Worm (Caenorhabditis elegans) whole organism, young adult: ENCODE results near the gene ech-8.

Source experiments
- B0019.2 ChIP-seq: fragments of 200-800 bp; sonication (Bioruptor generic); conservative IDR thresholded peaks from 2 replicates; pipeline ENCODE4 v1.3.6; 2022; ENCODE audit warnings: missing genetic modification reagents, missing genetic modification characterization, missing compliant biosample characterization
- D2030.7 ChIP-seq: fragments of 200-800 bp; sonication (Bioruptor generic); IDR thresholded peaks from 2 replicates; pipeline ENCODE4 v1.3.6; 2022; ENCODE audit warnings: missing genetic modification reagents, missing genetic modification characterization, missing compliant biosample characterization
- F23B12.7 ChIP-seq: sonication (generic microtip); optimal IDR thresholded peaks from 2 replicates; lab custom pipeline; 2017; ENCODE audit warnings: missing genetic modification characterization, mild to moderate bottlenecking, missing compliant biosample characterization, antibody characterized with exemption, moderate library complexity; ENCODE audit not compliant: insufficient read depth
- F57A8.1 ChIP-seq: fragments of 200-800 bp; sonication (Bioruptor generic); optimal IDR thresholded peaks from 2 replicates; lab custom pipeline; 2018; ENCODE audit warnings: mild to moderate bottlenecking, missing genetic modification characterization, moderate library complexity, missing compliant biosample characterization
- F57C9.4 ChIP-seq: sonication (generic microtip); optimal IDR thresholded peaks from 2 replicates; lab custom pipeline; 2017; ENCODE audit warnings: mild to moderate bottlenecking, missing genetic modification characterization, missing compliant biosample characterization
- K12H6.12 ChIP-seq: fragments of 200-800 bp; sonication (Bioruptor generic); optimal IDR thresholded peaks from 2 replicates; lab custom pipeline; 2018; ENCODE audit warnings: mild to moderate bottlenecking, missing genetic modification characterization, missing compliant biosample characterization
- Y56A3A.18 ChIP-seq: fragments of 200-800 bp; sonication (Bioruptor generic); IDR thresholded peaks from 2 replicates; pipeline ENCODE4 v1.3.6; 2022; ENCODE audit warnings: missing genetic modification reagents, missing genetic modification characterization, missing compliant biosample characterization
- ZK185.1 ChIP-seq: sonication (generic microtip); optimal IDR thresholded peaks from 2 replicates; lab custom pipeline; 2016; ENCODE audit warnings: mild to moderate bottlenecking, missing genetic modification characterization, missing compliant biosample characterization; ENCODE audit not compliant: poor library complexity, severe bottlenecking
- attf-3 ChIP-seq: fragments of 200-800 bp; sonication (Bioruptor generic); conservative IDR thresholded peaks from 2 replicates; pipeline ENCODE4 v1.3.6; 2022; ENCODE audit warnings: missing genetic modification reagents, missing genetic modification characterization, missing compliant biosample characterization
- attf-5 ChIP-seq: fragments of 200-800 bp; sonication (Bioruptor generic); optimal IDR thresholded peaks from 2 replicates; lab custom pipeline; 2018; ENCODE audit warnings: mild to moderate bottlenecking, missing genetic modification characterization, missing compliant biosample characterization
- attf-6 ChIP-seq: fragments of 200-800 bp; sonication (Bioruptor generic); IDR thresholded peaks from 2 replicates; pipeline ENCODE4 v1.3.6; 2022; ENCODE audit warnings: missing genetic modification reagents, missing genetic modification characterization, missing compliant biosample characterization
- ceh-27 ChIP-seq: fragments of 200-800 bp; sonication (Bioruptor generic); optimal IDR thresholded peaks from 2 replicates; lab custom pipeline; 2018; ENCODE audit warnings: mild to moderate bottlenecking, missing genetic modification characterization, moderate library complexity, missing compliant biosample characterization
- chd-7 ChIP-seq: sonication (generic microtip); optimal IDR thresholded peaks from 2 replicates; lab custom pipeline; 2016; ENCODE audit warnings: mild to moderate bottlenecking, missing genetic modification characterization, moderate library complexity, missing compliant biosample characterization
- efl-1 ChIP-seq: fragments of 150-350 bp; optimal IDR thresholded peaks from 2 replicates; lab custom pipeline; 2014; ENCODE audit warnings: missing biosample characterization, missing genetic modification reagents, missing genetic modification characterization
- egl-18 ChIP-seq: fragments of 200-800 bp; sonication (Bioruptor generic); IDR thresholded peaks from 2 replicates; pipeline ENCODE4 v1.3.6; 2022; ENCODE audit warnings: missing genetic modification reagents, missing genetic modification characterization, missing compliant biosample characterization
- egrh-3 ChIP-seq: fragments of 200-800 bp; sonication (Bioruptor generic); IDR thresholded peaks from 2 replicates; pipeline ENCODE4 v1.3.6; 2022; ENCODE audit warnings: missing genetic modification reagents, missing genetic modification characterization, missing compliant biosample characterization
- hlh-12 ChIP-seq: sonication (generic microtip); optimal IDR thresholded peaks from 2 replicates; lab custom pipeline; 2016; ENCODE audit warnings: missing genetic modification characterization, missing compliant biosample characterization
- hmg-1.2 ChIP-seq: fragments of 200-800 bp; sonication (Bioruptor generic); IDR thresholded peaks from 2 replicates; pipeline ENCODE4 v1.3.6; 2022; ENCODE audit warnings: missing genetic modification reagents, missing genetic modification characterization, missing compliant biosample characterization
- hmg-20 ChIP-seq: fragments of 200-800 bp; sonication (Bioruptor generic); IDR thresholded peaks from 2 replicates; pipeline ENCODE4 v1.3.6; 2022; ENCODE audit warnings: missing genetic modification reagents, missing genetic modification characterization, missing compliant biosample characterization
- hrde-1 ChIP-seq: sonication (generic microtip); optimal IDR thresholded peaks from 2 replicates; lab custom pipeline; 2016; ENCODE audit warnings: missing genetic modification characterization, mild to moderate bottlenecking, missing compliant biosample characterization, moderate library complexity, missing genotype, missing genetic modification reagents, borderline replicate concordance
- let-526 ChIP-seq: fragments of 200-800 bp; sonication (Bioruptor generic); IDR thresholded peaks from 2 replicates; pipeline ENCODE4 v1.3.6; 2022; ENCODE audit warnings: missing genetic modification reagents, missing genetic modification characterization, missing compliant biosample characterization
- let-607 ChIP-seq, 2 experiments: fragments of 200-800 bp in 1 of 2; sonication (Bioruptor generic) in 1 of 2; sonication (generic microtip) in 1 of 2; optimal IDR thresholded peaks; 2 replicates each; lab custom pipeline; 2016 to 2018; ENCODE audit warnings: mild to moderate bottlenecking in 2 of 2, missing compliant biosample characterization in 2 of 2, missing genetic modification characterization in 2 of 2, moderate library complexity in 2 of 2, missing genotype in 1 of 2
- lin-26 ChIP-seq: fragments of 200-800 bp; sonication (Bioruptor generic); IDR thresholded peaks from 2 replicates; pipeline ENCODE4 v1.3.6; 2022; ENCODE audit warnings: missing genetic modification reagents, missing genetic modification characterization, missing compliant biosample characterization
- lin-35 ChIP-seq, 3 experiments: fragments of 150-350 bp in 2 of 3; sonication (generic microtip) in 1 of 3; optimal IDR thresholded peaks; 2 replicates each; lab custom pipeline; 2014 to 2018; ENCODE audit warnings: missing biosample characterization in 3 of 3, missing genetic modification characterization in 3 of 3, missing genetic modification reagents in 3 of 3
- lsl-1 ChIP-seq: fragments of 200-800 bp; sonication (Bioruptor generic); optimal IDR thresholded peaks from 2 replicates; lab custom pipeline; 2018; ENCODE audit warnings: mild to moderate bottlenecking, missing genetic modification characterization, moderate library complexity, missing compliant biosample characterization
- lsy-27 ChIP-seq: sonication (generic microtip); optimal IDR thresholded peaks from 2 replicates; lab custom pipeline; 2017; ENCODE audit warnings: missing genetic modification characterization, mild to moderate bottlenecking, missing compliant biosample characterization, antibody characterized with exemption, missing genotype, borderline replicate concordance; ENCODE audit not compliant: insufficient read depth
- mxl-1 ChIP-seq: sonication (generic microtip); optimal IDR thresholded peaks from 2 replicates; lab custom pipeline; 2016; ENCODE audit warnings: missing genetic modification characterization, missing compliant biosample characterization
- nhr-80 ChIP-seq: sonication (generic microtip); optimal IDR thresholded peaks from 2 replicates; lab custom pipeline; 2016; ENCODE audit warnings: missing genetic modification characterization, missing compliant biosample characterization
- pbrm-1 ChIP-seq: fragments of 200-800 bp; sonication (Bioruptor generic); IDR thresholded peaks from 2 replicates; pipeline ENCODE4 v1.3.6; 2022; ENCODE audit warnings: missing genetic modification reagents, missing genetic modification characterization, missing compliant biosample characterization
- rpc-1 ChIP-seq, 2 experiments: fragments of 150-350 bp in 1 of 2; sonication (generic microtip) in 1 of 2; optimal IDR thresholded peaks; 2 replicates each; lab custom pipeline; 2014 to 2018; ENCODE audit warnings: missing biosample characterization in 1 of 2, missing genetic modification characterization in 1 of 2, missing genetic modification reagents in 1 of 2, missing genotype in 1 of 2
- snpc-4 ChIP-seq, 5 experiments: fragments of 150-350 bp in 1 of 5; sonication (generic microtip) in 4 of 5; optimal IDR thresholded peaks; 2 replicates each; lab custom pipeline; 2014 to 2018; ENCODE audit warnings: missing genetic modification characterization in 5 of 5, missing biosample characterization in 3 of 5, antibody characterized with exemption in 2 of 5, mild to moderate bottlenecking in 2 of 5, missing compliant biosample characterization in 2 of 5, missing genotype in 2 of 5, moderate library complexity in 2 of 5, missing genetic modification reagents in 1 of 5
- somi-1 ChIP-seq: fragments of 200-800 bp; sonication (Bioruptor generic); optimal IDR thresholded peaks from 2 replicates; lab custom pipeline; 2018; ENCODE audit warnings: mild to moderate bottlenecking, missing genetic modification characterization, missing compliant biosample characterization
- tlf-1 ChIP-seq: fragments of 200-800 bp; sonication (Bioruptor generic); optimal IDR thresholded peaks from 2 replicates; lab custom pipeline; 2018; ENCODE audit warnings: mild to moderate bottlenecking, missing genetic modification characterization, missing compliant biosample characterization
- xnd-1 ChIP-seq: sonication (generic microtip); optimal IDR thresholded peaks from 2 replicates; lab custom pipeline; 2016; ENCODE audit warnings: missing genotype, missing genetic modification reagents, missing genetic modification characterization, missing compliant biosample characterization
- ztf-18 ChIP-seq: sonication (generic microtip); optimal IDR thresholded peaks from 2 replicates; lab custom pipeline; 2016; ENCODE audit warnings: missing genotype, mild to moderate bottlenecking, missing genetic modification characterization, missing compliant biosample characterization
- ztf-26 ChIP-seq: sonication (generic microtip); optimal IDR thresholded peaks from 2 replicates; lab custom pipeline; 2017; ENCODE audit warnings: missing genetic modification characterization, missing compliant biosample characterization
- ztf-3 ChIP-seq: fragments of 200-800 bp; sonication (Bioruptor generic); optimal IDR thresholded peaks from 2 replicates; lab custom pipeline; 2018; ENCODE audit warnings: mild to moderate bottlenecking, missing genetic modification characterization, missing compliant biosample characterization

ech-8 gene

ce11 chrIV:10223723-10224122 is 15.3 kb downstream of the ech-8 start, which contains the start of gene nas-12:
Gene nas-12 (plus strand): TSS chrIV:10224023.
- no peak for TF ChIP-seq tlf-1
- no peak for TF ChIP-seq ztf-26 (tag; lab: Kevin White, UChicago)
- TF ChIP-seq attf-6, result no peak
- no peak for TF ChIP-seq attf-3 (GFP tag; lab: Robert Waterston, UW)
- no peak for TF ChIP-seq lsl-1
- TF ChIP-seq lin-35 (GFP tag; optimal IDR thresholded peaks at IDR 0.05; lab: Kevin White, UChicago), result no peak
- no peak for TF ChIP-seq F57C9.4 (tag; lab: Kevin White, UChicago)
- no peak for TF ChIP-seq xnd-1 (tag; lab: Kevin White, UChicago)
- no peak for TF ChIP-seq hlh-12 (tag; lab: Kevin White, UChicago)

ce11 chrIV:10222122-10222589 is 16.8 kb downstream of the ech-8 start, which contains the start of gene C24F3.2:
Gene C24F3.2 (plus strand): TSS chrIV:10222539.
- TF ChIP-seq pbrm-1 (GFP tag; lab: Robert Waterston, UW) (0 out of 2 replicates have a peak, but pooled peaks have one; percentile 32), hmg-1.2 (GFP tag; lab: Robert Waterston, UW) (peak; percentile 80; the same call in 1 of the 2 replicates), ztf-3 (GFP tag; lab: Kevin White, UChicago) (no peak), nhr-80 (tag; lab: Kevin White, UChicago) (peak; percentile 69), let-607 (tag; optimal IDR thresholded peaks at IDR 0.05; lab: Kevin White, UChicago) (peak; percentile 98 to 99), somi-1 (peak; percentile 21), lin-35 (GFP tag; optimal IDR thresholded peaks at IDR 0.05; lab: Kevin White, UChicago) (peak in 1 of 3 experiments; percentile 46), attf-5 (GFP tag; lab: Kevin White, UChicago) (peak; percentile 79), K12H6.12 (peak; percentile 74), B0019.2 (GFP tag; lab: Robert Waterston, UW) (no peak), rpc-1 (optimal IDR thresholded peaks at IDR 0.05; lab: Kevin White, UChicago) (no peak), rpc-1 (tag; optimal IDR thresholded peaks at IDR 0.05; lab: Kevin White, UChicago) (no peak), efl-1 (peak; percentile 28), snpc-4 (GFP tag; optimal IDR thresholded peaks at IDR 0.05; lab: Kevin White, UChicago) (no peak), snpc-4 (tag; optimal IDR thresholded peaks at IDR 0.05; lab: Kevin White, UChicago) (peak in 1 of 4 experiments; percentile 20), ztf-18 (tag; lab: Kevin White, UChicago) (peak; percentile 30), F23B12.7 (peak; percentile 48), lsl-1 (peak; percentile 27)

ce11 chrIV:10221187-10221586 is 17.8 kb downstream of the ech-8 start, which contains the start of gene tram-1:
Gene tram-1 (minus strand): TSS chrIV:10221287.
- TF ChIP-seq efl-1, result no peak
- no peak for TF ChIP-seq tlf-1
- no peak for TF ChIP-seq lsy-27
- TF ChIP-seq attf-6, result no peak
- TF ChIP-seq let-526 (GFP tag; lab: Robert Waterston, UW), result no peak
- no peak for TF ChIP-seq ZK185.1
- TF ChIP-seq ztf-18 (tag; lab: Kevin White, UChicago), result no peak
- TF ChIP-seq egl-18 (GFP tag; lab: Robert Waterston, UW), result no peak
- no peak for TF ChIP-seq attf-5 (GFP tag; lab: Kevin White, UChicago)
- TF ChIP-seq hrde-1 (tag; lab: Kevin White, UChicago), result no peak
- no peak for TF ChIP-seq ceh-27 (GFP tag; lab: Kevin White, UChicago)
- no peak for TF ChIP-seq D2030.7 (GFP tag; lab: Robert Waterston, UW)
- TF ChIP-seq chd-7 (tag; lab: Kevin White, UChicago), result no peak
- no peak for TF ChIP-seq hmg-20 (GFP tag; lab: Robert Waterston, UW)
- no peak for TF ChIP-seq lin-26 (GFP tag; lab: Robert Waterston, UW)
- TF ChIP-seq F57A8.1 (GFP tag; lab: Kevin White, UChicago), result no peak
- TF ChIP-seq Y56A3A.18 (GFP tag; lab: Robert Waterston, UW), result no peak
- no peak for TF ChIP-seq mxl-1
- no peak for TF ChIP-seq egrh-3 (GFP tag; lab: Robert Waterston, UW)
